Worm (Caenorhabditis elegans) whole organism, L4 larva: ENCODE measurements around the gene F02D8.1.
A peak's percentile ranks its signal among the peaks of the same experiment; 100 is the strongest.

Source experiments
- D1046.2 ChIP-seq: fragments of 200-800 bp; sonication (Bioruptor generic); IDR thresholded peaks from 2 replicates; pipeline ENCODE4 v1.3.6; 2022; ENCODE audit warnings: missing genetic modification characterization, missing compliant biosample characterization
- F10B5.3 ChIP-seq: sonication (generic microtip); optimal IDR thresholded peaks from 2 replicates; lab custom pipeline; 2016; ENCODE audit warnings: mild to moderate bottlenecking, missing genetic modification characterization, missing compliant biosample characterization
- F37D6.2 ChIP-seq: sonication (generic microtip); optimal IDR thresholded peaks from 2 replicates; lab custom pipeline; 2016; ENCODE audit warnings: mild to moderate bottlenecking, missing genetic modification characterization, missing compliant biosample characterization
- F44E2.7 ChIP-seq: fragments of 200-800 bp; sonication (Bioruptor generic); IDR thresholded peaks from 2 replicates; pipeline ENCODE4 v2.1.2; 2022; ENCODE audit warnings: missing genetic modification characterization, missing compliant biosample characterization
- F49E8.2 ChIP-seq: sonication (generic microtip); optimal IDR thresholded peaks from 2 replicates; lab custom pipeline; 2016; ENCODE audit warnings: missing compliant biosample characterization, mild to moderate bottlenecking, missing genetic modification characterization, borderline replicate concordance
- R02D3.7 ChIP-seq: fragments of 150-350 bp; sonication (generic microtip); optimal IDR thresholded peaks from 3 replicates; lab custom pipeline; 2014; ENCODE audit warnings: missing biosample characterization, missing genetic modification characterization
- T20F7.1 ChIP-seq: fragments of 200-800 bp; sonication (Bioruptor generic); optimal IDR thresholded peaks from 2 replicates; lab custom pipeline; 2018; ENCODE audit warnings: mild to moderate bottlenecking, missing genetic modification characterization, missing compliant biosample characterization
- Y48G9A.11 ChIP-seq: fragments of 200-800 bp; sonication (Bioruptor generic); IDR thresholded peaks from 2 replicates; pipeline ENCODE4 v1.3.6; 2022; ENCODE audit warnings: missing genetic modification reagents, missing genetic modification characterization, missing compliant biosample characterization
- Y5F2A.4 ChIP-seq: fragments of 200-800 bp; sonication (Bioruptor generic); optimal IDR thresholded peaks from 2 replicates; lab custom pipeline; 2018; ENCODE audit warnings: mild to moderate bottlenecking, missing genetic modification characterization, missing compliant biosample characterization
- Y75B8A.6 ChIP-seq: fragments of 200-800 bp; sonication (Bioruptor generic); IDR thresholded peaks from 2 replicates; pipeline ENCODE4 v1.3.6; 2022; ENCODE audit warnings: missing genetic modification reagents, missing genetic modification characterization, missing compliant biosample characterization
- aha-1 ChIP-seq: fragments of 150-350 bp; peaks from one replicate; lab custom pipeline; 2014; ENCODE audit warnings: missing biosample characterization, missing genetic modification characterization
- ama-1 ChIP-seq: fragments of 150-350 bp; optimal IDR thresholded peaks from 2 replicates; lab custom pipeline; 2014; ENCODE audit warnings: inconsistent platforms, mixed read lengths
- ceh-28 ChIP-seq: fragments of 150-350 bp; optimal IDR thresholded peaks from 2 replicates; lab custom pipeline; 2014; ENCODE audit warnings: missing biosample characterization, missing genetic modification reagents, missing genetic modification characterization
- ceh-32 ChIP-seq: sonication (generic microtip); optimal IDR thresholded peaks from 2 replicates; lab custom pipeline; 2016; ENCODE audit warnings: mild to moderate bottlenecking, missing genetic modification characterization, missing compliant biosample characterization; ENCODE audit not compliant: poor library complexity
- ces-1 ChIP-seq: fragments of 150-350 bp; sonication (generic microtip); optimal IDR thresholded peaks from 4 replicates; lab custom pipeline; 2014; ENCODE audit warnings: missing biosample characterization, missing genetic modification reagents, missing genetic modification characterization
- daf-16 ChIP-seq, 3 experiments: sonication (generic microtip); optimal IDR thresholded peaks; 2 replicates each; lab custom pipeline; 2016 to 2017; ENCODE audit warnings: missing genetic modification characterization in 3 of 3, missing genetic modification reagents in 3 of 3, mild to moderate bottlenecking in 2 of 3, missing compliant biosample characterization in 2 of 3, missing biosample characterization in 1 of 3, moderate library complexity in 1 of 3
- dmd-8 ChIP-seq: fragments of 200-800 bp; sonication (Bioruptor generic); IDR thresholded peaks from 2 replicates; pipeline ENCODE4 v1.3.6; 2022; ENCODE audit warnings: missing genetic modification characterization, missing compliant biosample characterization
- duxl-1 ChIP-seq: sonication (generic microtip); optimal IDR thresholded peaks from 2 replicates; lab custom pipeline; 2016; ENCODE audit warnings: mild to moderate bottlenecking, missing genetic modification characterization, moderate library complexity, missing compliant biosample characterization; ENCODE audit not compliant: poor library complexity
- dve-1 ChIP-seq: sonication (generic microtip); optimal IDR thresholded peaks from 2 replicates; lab custom pipeline; 2017; ENCODE audit warnings: antibody characterized with exemption, mild to moderate bottlenecking, missing genetic modification characterization, missing compliant biosample characterization; ENCODE audit not compliant: insufficient read depth
- egl-43 ChIP-seq: fragments of 200-800 bp; sonication (Bioruptor generic); IDR thresholded peaks from 2 replicates; pipeline ENCODE4 v1.3.6; 2022; ENCODE audit warnings: missing genetic modification reagents, missing genetic modification characterization, missing compliant biosample characterization
- fos-1 ChIP-seq: fragments of 150-350 bp; optimal IDR thresholded peaks from 2 replicates; lab custom pipeline; 2014; ENCODE audit warnings: missing biosample characterization, missing genetic modification characterization
- hif-1 ChIP-seq, 2 experiments: sonication (generic microtip); optimal IDR thresholded peaks; 2 replicates each; lab custom pipeline; 2016 to 2017; ENCODE audit warnings: missing compliant biosample characterization in 2 of 2, missing genetic modification characterization in 2 of 2, missing genetic modification reagents in 2 of 2, missing genotype in 2 of 2, mild to moderate bottlenecking in 1 of 2
- hlh-11 ChIP-seq: fragments of 200-800 bp; sonication (Bioruptor generic); optimal IDR thresholded peaks from 2 replicates; lab custom pipeline; 2018; ENCODE audit warnings: mild to moderate bottlenecking, missing genetic modification characterization, missing compliant biosample characterization
- hlh-30 ChIP-seq: sonication (generic microtip); optimal IDR thresholded peaks from 2 replicates; lab custom pipeline; 2017; ENCODE audit warnings: antibody characterized with exemption, mild to moderate bottlenecking, missing genetic modification characterization, missing compliant biosample characterization; ENCODE audit not compliant: insufficient read depth
- hmg-1.1 ChIP-seq: fragments of 200-800 bp; sonication (Bioruptor generic); IDR thresholded peaks from 2 replicates; pipeline ENCODE4 v1.3.6; 2022; ENCODE audit warnings: missing genetic modification reagents, missing genetic modification characterization, missing compliant biosample characterization
- lin-1 ChIP-seq: fragments of 200-800 bp; sonication (Bioruptor generic); IDR thresholded peaks from 2 replicates; pipeline ENCODE4 v1.3.6; 2022; ENCODE audit warnings: missing genetic modification reagents, missing genetic modification characterization, missing compliant biosample characterization
- lin-38 ChIP-seq: fragments of 200-800 bp; sonication (Bioruptor generic); IDR thresholded peaks from 2 replicates; pipeline ENCODE4 v1.3.6; 2022; ENCODE audit warnings: missing genetic modification reagents, missing genetic modification characterization, missing compliant biosample characterization
- mdl-1 ChIP-seq, 2 experiments: fragments of 150-350 bp in 1 of 2; sonication (generic microtip) in 1 of 2; optimal IDR thresholded peaks; 2 replicates each; lab custom pipeline; 2014 to 2017; ENCODE audit warnings: missing biosample characterization in 2 of 2, missing genetic modification characterization in 2 of 2
- mep-1 ChIP-seq: fragments of 150-350 bp; sonication (generic microtip); optimal IDR thresholded peaks from 3 replicates; lab custom pipeline; 2014; ENCODE audit warnings: missing biosample characterization, missing genetic modification characterization
- mxl-3 ChIP-seq: fragments of 200-800 bp; sonication (Bioruptor generic); optimal IDR thresholded peaks from 2 replicates; lab custom pipeline; 2018; ENCODE audit warnings: mild to moderate bottlenecking, missing genetic modification characterization, missing compliant biosample characterization
- nhr-102 ChIP-seq: sonication (generic microtip); optimal IDR thresholded peaks from 2 replicates; lab custom pipeline; 2016; ENCODE audit warnings: mild to moderate bottlenecking, missing genetic modification characterization, moderate library complexity, missing compliant biosample characterization
- nhr-111 ChIP-seq: fragments of 200-800 bp; sonication (Bioruptor generic); optimal IDR thresholded peaks from 2 replicates; lab custom pipeline; 2018; ENCODE audit warnings: mild to moderate bottlenecking, missing genetic modification characterization, missing compliant biosample characterization
- nhr-237 ChIP-seq: sonication (generic microtip); optimal IDR thresholded peaks from 2 replicates; lab custom pipeline; 2017; ENCODE audit warnings: missing biosample characterization, missing genetic modification characterization
- nhr-25 ChIP-seq: sonication (generic microtip); optimal IDR thresholded peaks from 2 replicates; lab custom pipeline; 2017; ENCODE audit warnings: missing genetic modification characterization, mild to moderate bottlenecking, missing compliant biosample characterization, antibody characterized with exemption, moderate library complexity, borderline replicate concordance; ENCODE audit not compliant: insufficient read depth
- nhr-48 ChIP-seq: sonication (generic microtip); optimal IDR thresholded peaks from 2 replicates; lab custom pipeline; 2016; ENCODE audit warnings: mild to moderate bottlenecking, missing genetic modification characterization, missing compliant biosample characterization
- nhr-6 ChIP-seq: fragments of 150-350 bp; optimal IDR thresholded peaks from 2 replicates; lab custom pipeline; 2014; ENCODE audit warnings: missing biosample characterization, missing genetic modification characterization
- nhr-77 ChIP-seq: fragments of 150-350 bp; optimal IDR thresholded peaks from 2 replicates; lab custom pipeline; 2014; ENCODE audit warnings: missing biosample characterization, missing genetic modification characterization
- pqm-1 ChIP-seq: sonication (generic microtip); optimal IDR thresholded peaks from 2 replicates; lab custom pipeline; 2017; ENCODE audit warnings: missing biosample characterization, missing genetic modification characterization
- sdz-12 ChIP-seq: fragments of 200-800 bp; sonication (Bioruptor generic); optimal IDR thresholded peaks from 2 replicates; lab custom pipeline; 2018; ENCODE audit warnings: mild to moderate bottlenecking, missing genetic modification characterization, missing compliant biosample characterization
- skn-1 ChIP-seq: fragments of 150-350 bp; optimal IDR thresholded peaks from 2 replicates; lab custom pipeline; 2014; ENCODE audit warnings: missing biosample characterization, missing genetic modification characterization
- snpc-1.2 ChIP-seq: fragments of 200-800 bp; sonication (Bioruptor generic); IDR thresholded peaks from 2 replicates; pipeline ENCODE4 v1.3.6; 2022; ENCODE audit warnings: missing genetic modification reagents, missing genetic modification characterization, missing compliant biosample characterization
- snpc-4 ChIP-seq: fragments of 150-350 bp; optimal IDR thresholded peaks from 2 replicates; lab custom pipeline; 2014; ENCODE audit warnings: missing biosample characterization, missing genetic modification characterization
- tra-1 ChIP-seq: fragments of 200-800 bp; sonication (Bioruptor generic); IDR thresholded peaks from 2 replicates; pipeline ENCODE4 v1.3.6; 2022; ENCODE audit warnings: missing genetic modification reagents, missing genetic modification characterization, missing compliant biosample characterization
- unc-130 ChIP-seq: sonication (generic microtip); optimal IDR thresholded peaks from 2 replicates; lab custom pipeline; 2016; ENCODE audit warnings: missing genetic modification reagents, missing genetic modification characterization, missing compliant biosample characterization
- unc-39 ChIP-seq: sonication (generic microtip); optimal IDR thresholded peaks from 2 replicates; lab custom pipeline; 2017; ENCODE audit warnings: missing biosample characterization, missing genetic modification characterization
- vab-7 ChIP-seq: fragments of 200-800 bp; sonication (Bioruptor generic); IDR thresholded peaks from 2 replicates; pipeline ENCODE4 v1.3.6; 2022; ENCODE audit warnings: missing genetic modification reagents, missing genetic modification characterization, missing compliant biosample characterization
- zfp-2 ChIP-seq: sonication (generic microtip); optimal IDR thresholded peaks from 2 replicates; lab custom pipeline; 2016; ENCODE audit warnings: mild to moderate bottlenecking, missing genetic modification characterization, missing compliant biosample characterization
- zip-11 ChIP-seq: fragments of 200-800 bp; sonication (Bioruptor generic); IDR thresholded peaks from 2 replicates; pipeline ENCODE4 v1.3.6; 2022; ENCODE audit warnings: missing genetic modification characterization, missing compliant biosample characterization
- ztf-11 ChIP-seq: fragments of 150-350 bp; optimal IDR thresholded peaks from 2 replicates; lab custom pipeline; 2014; ENCODE audit warnings: missing biosample characterization, missing genetic modification characterization

F02D8.1 gene

DNA sequence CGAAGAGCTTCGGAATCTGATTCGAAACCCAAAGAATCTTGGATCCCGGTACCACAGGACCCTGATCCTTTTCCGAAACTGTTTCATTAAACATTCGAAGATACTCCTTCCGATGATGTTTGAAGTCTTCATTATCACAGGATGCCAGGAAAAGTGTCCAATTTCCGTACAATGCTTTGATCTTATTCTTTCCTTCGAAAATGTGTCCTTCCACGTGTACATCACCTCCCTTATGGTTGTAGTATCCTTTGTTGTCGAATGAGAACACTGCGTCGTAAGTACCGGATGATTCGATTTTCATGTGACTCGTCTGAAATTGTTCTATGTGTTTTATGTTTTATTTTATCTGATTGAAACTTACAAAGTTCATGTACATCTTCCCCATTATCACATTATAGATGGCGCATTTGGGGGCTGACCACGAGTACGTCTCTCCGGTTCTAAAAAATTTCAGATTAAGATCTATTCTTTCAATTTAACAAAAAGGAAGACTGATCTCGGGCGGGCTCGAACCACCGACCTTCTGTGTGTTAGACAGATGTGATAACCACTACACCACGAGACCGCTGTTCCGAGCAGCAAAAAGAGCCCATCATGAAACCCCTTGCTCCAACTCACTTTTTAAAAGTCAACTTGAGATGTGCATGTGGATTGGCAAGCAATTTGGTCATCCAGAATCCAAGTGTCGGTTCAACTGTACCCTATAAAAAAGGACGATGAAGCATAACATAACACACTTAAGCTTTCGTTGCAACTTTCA is 34.2 kb upstream of the F02D8.1 start (continued):
- TF ChIP-seq F10B5.3 (tag; lab: Kevin White, UChicago) (no peak), Y75B8A.6 (GFP tag; lab: Robert Waterston, UW) (no peak), duxl-1 (no peak), snpc-1.2 (GFP tag; lab: Robert Waterston, UW) (0 out of 2 replicates have a peak, but pooled peaks have one; percentile 43), hlh-11 (tag; lab: Kevin White, UChicago) (peak; percentile 16), F37D6.2 (tag; lab: Kevin White, UChicago) (no peak), sdz-12 (GFP tag; lab: Kevin White, UChicago) (no peak), lin-38 (peak; percentile 66), tra-1 (GFP tag; lab: Robert Waterston, UW) (no peak), ceh-28 (no peak), mdl-1 (tag; optimal IDR thresholded peaks at IDR 0.05; lab: Kevin White, UChicago) (no peak), unc-39 (tag; lab: Kevin White, UChicago) (no peak), vab-7 (GFP tag; lab: Robert Waterston, UW) (peak; percentile 60), nhr-25 (no peak), nhr-48 (tag; lab: Kevin White, UChicago) (peak; percentile 40), F49E8.2 (tag; lab: Kevin White, UChicago) (no peak), nhr-6 (tag; lab: Kevin White, UChicago) (no peak), R02D3.7 (tag; lab: Kevin White, UChicago) (no peak), egl-43 (GFP tag; lab: Robert Waterston, UW) (no peak; the same call in 1 of the 2 replicates), dmd-8 (GFP tag; lab: Robert Waterston, UW) (peak; percentile 41; the same call in 1 of the 2 replicates), nhr-102 (tag; lab: Kevin White, UChicago) (no peak), hlh-30 (tag; lab: Kevin White, UChicago) (peak; percentile 29), ceh-32 (tag; lab: Kevin White, UChicago) (no peak), zip-11 (GFP tag; lab: Robert Waterston, UW) (no peak), unc-130 (GFP tag; lab: Kevin White, UChicago) (no peak), ama-1 (lab: Kevin White, UChicago) (no peak), daf-16 (GFP tag; optimal IDR thresholded peaks at IDR 0.05; lab: Kevin White, UChicago) (no peak), daf-16 (tag; optimal IDR thresholded peaks at IDR 0.05; lab: Kevin White, UChicago) (no peak), pqm-1 (tag; lab: Kevin White, UChicago) (no peak), zfp-2 (tag; lab: Kevin White, UChicago) (no peak), aha-1 (tag; lab: Kevin White, UChicago) (peak; percentile 46), nhr-111 (no peak), ces-1 (no peak), snpc-4 (tag; lab: Kevin White, UChicago) (no peak), nhr-77 (no peak), nhr-237 (no peak), lin-1 (no peak), hif-1 (tag; optimal IDR thresholded peaks at IDR 0.05; lab: Kevin White, UChicago) (no peak), dve-1 (tag; lab: Kevin White, UChicago) (no peak), F44E2.7 (GFP tag; lab: Robert Waterston, UW) (no peak), skn-1 (tag; lab: Kevin White, UChicago) (no peak), ztf-11 (tag; lab: Kevin White, UChicago) (no peak), Y5F2A.4 (GFP tag; lab: Kevin White, UChicago) (no peak), mxl-3 (GFP tag; lab: Kevin White, UChicago) (no peak), Y48G9A.11 (no peak), hmg-1.1 (GFP tag; lab: Robert Waterston, UW) (peak; percentile 17; the same call in 1 of the 2 replicates), D1046.2 (no peak), mep-1 (tag; lab: Kevin White, UChicago) (no peak), fos-1 (tag; lab: Kevin White, UChicago) (no peak), T20F7.1 (GFP tag; lab: Kevin White, UChicago) (peak; percentile 17)
